Worm (Caenorhabditis elegans) whole organism, L3 larva: Measurements from ENCODE around the gene cpar-1.
A peak's percentile ranks its signal among the peaks of the same experiment; 100 is the strongest.

Source experiments
- R02D3.7 ChIP-seq: fragments of 150-350 bp; optimal IDR thresholded peaks from 2 replicates; lab custom pipeline; 2014; ENCODE audit warnings: missing biosample characterization, missing genetic modification characterization
- ZK546.5 ChIP-seq: sonication (generic microtip); optimal IDR thresholded peaks from 2 replicates; lab custom pipeline; 2017; ENCODE audit warnings: missing biosample characterization, missing genetic modification characterization
- aly-2 ChIP-seq: fragments of 150-350 bp; optimal IDR thresholded peaks from 2 replicates; lab custom pipeline; 2014; ENCODE audit warnings: missing biosample characterization, missing genetic modification characterization
- ama-1 ChIP-seq: fragments of 150-350 bp; optimal IDR thresholded peaks from 2 replicates; lab custom pipeline; 2018
- ceh-28 ChIP-seq: fragments of 150-350 bp; optimal IDR thresholded peaks from 2 replicates; lab custom pipeline; 2014; ENCODE audit warnings: missing biosample characterization, missing genetic modification reagents, missing genetic modification characterization
- ceh-82 ChIP-seq: fragments of 150-350 bp; optimal IDR thresholded peaks from 2 replicates; lab custom pipeline; 2014; ENCODE audit warnings: missing biosample characterization, missing genetic modification characterization
- daf-12 ChIP-seq: fragments of 150-350 bp; optimal IDR thresholded peaks from 2 replicates; lab custom pipeline; 2014; ENCODE audit warnings: missing biosample characterization, missing genetic modification reagents, missing genetic modification characterization
- egl-5 ChIP-seq: fragments of 150-350 bp; optimal IDR thresholded peaks from 2 replicates; lab custom pipeline; 2017; ENCODE audit warnings: missing biosample characterization, missing genetic modification reagents, missing genetic modification characterization, inconsistent platforms
- elt-2 ChIP-seq: sonication (generic microtip); optimal IDR thresholded peaks from 2 replicates; lab custom pipeline; 2016; ENCODE audit warnings: missing genetic modification reagents, mild to moderate bottlenecking, missing genetic modification characterization, missing compliant biosample characterization
- elt-3 ChIP-seq, 3 experiments: fragments of 150-350 bp in 1 of 3; sonication (generic microtip) in 2 of 3; optimal IDR thresholded peaks; 2 replicates in 2 of 3; 4 replicates in 1 of 3; lab custom pipeline; 2014 to 2017; ENCODE audit warnings: missing biosample characterization in 3 of 3, missing genetic modification characterization in 3 of 3
- fkh-10 ChIP-seq: sonication (generic microtip); optimal IDR thresholded peaks from 2 replicates; lab custom pipeline; 2017; ENCODE audit warnings: missing biosample characterization, missing genetic modification reagents, missing genetic modification characterization
- fkh-2 ChIP-seq: fragments of 150-350 bp; optimal IDR thresholded peaks from 2 replicates; lab custom pipeline; 2014; ENCODE audit warnings: missing biosample characterization, missing genetic modification reagents, missing genetic modification characterization
- hmg-11 ChIP-seq: sonication (generic microtip); optimal IDR thresholded peaks from 2 replicates; lab custom pipeline; 2016; ENCODE audit warnings: missing genetic modification characterization, missing compliant biosample characterization
- jun-1 ChIP-seq: fragments of 150-350 bp; optimal IDR thresholded peaks from 2 replicates; lab custom pipeline; 2014; ENCODE audit warnings: missing biosample characterization, missing genetic modification reagents, missing genetic modification characterization
- lin-15B ChIP-seq: fragments of 150-350 bp; optimal IDR thresholded peaks from 2 replicates; lab custom pipeline; 2014; ENCODE audit warnings: missing biosample characterization, missing genetic modification characterization
- lin-39 ChIP-seq: fragments of 150-350 bp; optimal IDR thresholded peaks from 2 replicates; lab custom pipeline; 2018; ENCODE audit warnings: missing biosample characterization, missing genetic modification reagents, missing genetic modification characterization
- mdl-1 ChIP-seq: fragments of 150-350 bp; optimal IDR thresholded peaks from 2 replicates; lab custom pipeline; 2014; ENCODE audit warnings: missing biosample characterization, missing genetic modification characterization
- mml-1 ChIP-seq: fragments of 150-350 bp; sonication (generic microtip); optimal IDR thresholded peaks from 3 replicates; lab custom pipeline; 2014; ENCODE audit warnings: missing biosample characterization, missing genetic modification characterization
- nfya-1 ChIP-seq: sonication (generic microtip); optimal IDR thresholded peaks from 2 replicates; lab custom pipeline; 2017; ENCODE audit warnings: missing genetic modification characterization, mild to moderate bottlenecking, missing compliant biosample characterization, antibody characterized with exemption, moderate library complexity; ENCODE audit not compliant: insufficient read depth
- nhr-11 ChIP-seq: fragments of 150-350 bp; optimal IDR thresholded peaks from 2 replicates; lab custom pipeline; 2014; ENCODE audit warnings: missing biosample characterization, missing genetic modification characterization
- nhr-12 ChIP-seq: fragments of 150-350 bp; optimal IDR thresholded peaks from 2 replicates; lab custom pipeline; 2014; ENCODE audit warnings: missing biosample characterization, missing genetic modification characterization
- nhr-23 ChIP-seq: fragments of 150-350 bp; optimal IDR thresholded peaks from 2 replicates; lab custom pipeline; 2014; ENCODE audit warnings: missing biosample characterization, missing genetic modification reagents, missing genetic modification characterization
- nhr-237 ChIP-seq: fragments of 150-350 bp; optimal IDR thresholded peaks from 2 replicates; lab custom pipeline; 2014; ENCODE audit warnings: missing biosample characterization, missing genetic modification characterization
- nhr-25 ChIP-seq: sonication (generic microtip); optimal IDR thresholded peaks from 2 replicates; lab custom pipeline; 2017; ENCODE audit warnings: missing biosample characterization, missing genetic modification characterization
- nhr-28 ChIP-seq: fragments of 150-350 bp; optimal IDR thresholded peaks from 2 replicates; lab custom pipeline; 2014; ENCODE audit warnings: missing biosample characterization, missing genetic modification characterization
- nhr-43 ChIP-seq: sonication (generic microtip); optimal IDR thresholded peaks from 2 replicates; lab custom pipeline; 2016; ENCODE audit warnings: mild to moderate bottlenecking, missing genetic modification characterization, missing compliant biosample characterization; ENCODE audit not compliant: poor library complexity, severe bottlenecking
- nhr-67 ChIP-seq: fragments of 150-350 bp; optimal IDR thresholded peaks from 2 replicates; lab custom pipeline; 2014; ENCODE audit warnings: missing biosample characterization, missing genetic modification characterization
- nhr-77 ChIP-seq: fragments of 150-350 bp; optimal IDR thresholded peaks from 2 replicates; lab custom pipeline; 2014; ENCODE audit warnings: missing biosample characterization, missing genetic modification characterization
- pha-4 ChIP-seq: fragments of 150-350 bp; optimal IDR thresholded peaks from 2 replicates; lab custom pipeline; 2014; ENCODE audit warnings: missing biosample characterization, missing genetic modification reagents, missing genetic modification characterization
- pqm-1 ChIP-seq: fragments of 150-350 bp; optimal IDR thresholded peaks from 2 replicates; lab custom pipeline; 2017; ENCODE audit warnings: missing biosample characterization, missing genetic modification characterization, inconsistent platforms
- sea-2 ChIP-seq: fragments of 150-350 bp; sonication (generic microtip); optimal IDR thresholded peaks from 4 replicates; lab custom pipeline; 2014; ENCODE audit warnings: missing biosample characterization, missing genetic modification reagents, missing genetic modification characterization
- skn-1 ChIP-seq: fragments of 150-350 bp; optimal IDR thresholded peaks from 2 replicates; lab custom pipeline; 2014; ENCODE audit warnings: missing biosample characterization, missing genetic modification characterization
- snpc-4 ChIP-seq: fragments of 150-350 bp; optimal IDR thresholded peaks from 2 replicates; lab custom pipeline; 2014; ENCODE audit warnings: missing biosample characterization, missing genetic modification characterization
- tbx-2 ChIP-seq: sonication (generic microtip); optimal IDR thresholded peaks from 2 replicates; lab custom pipeline; 2016; ENCODE audit warnings: mild to moderate bottlenecking, missing genetic modification characterization, missing compliant biosample characterization
- unc-39 ChIP-seq: sonication (generic microtip); optimal IDR thresholded peaks from 4 replicates; lab custom pipeline; 2017; ENCODE audit warnings: missing biosample characterization, missing genetic modification characterization
- unc-62 ChIP-seq: fragments of 150-350 bp; sonication (generic microtip); optimal IDR thresholded peaks from 4 replicates; lab custom pipeline; 2014; ENCODE audit warnings: missing biosample characterization, missing genetic modification reagents, missing genetic modification characterization
- zag-1 ChIP-seq: fragments of 150-350 bp; optimal IDR thresholded peaks from 2 replicates; lab custom pipeline; 2014; ENCODE audit warnings: missing biosample characterization, missing genetic modification characterization
- ztf-11 ChIP-seq: fragments of 150-350 bp; optimal IDR thresholded peaks from 2 replicates; lab custom pipeline; 2014; ENCODE audit warnings: missing biosample characterization, missing genetic modification characterization

cpar-1 gene

DNA sequence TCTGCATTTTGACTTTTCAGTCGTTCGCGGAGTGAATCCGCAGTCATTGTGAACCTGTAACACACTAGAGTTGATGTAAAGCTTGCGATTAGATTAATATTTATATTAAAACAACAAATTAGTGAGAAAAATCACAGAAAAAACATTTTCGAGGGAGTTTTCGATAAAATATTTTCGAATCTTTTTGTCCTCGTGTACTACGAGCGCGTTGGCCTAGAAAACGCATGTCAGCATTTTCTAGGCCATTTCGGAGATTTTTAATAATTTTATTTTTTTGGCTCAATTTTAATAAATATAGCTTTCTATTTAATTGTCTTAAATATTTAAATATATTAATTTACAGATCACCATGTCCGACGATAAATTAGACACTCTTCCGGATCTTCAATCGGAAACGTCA lies 31.6 kb downstream of the cpar-1 start, which contains the start of gene B0464.9 (continued):
- TF ChIP-seq nhr-12 (tag; lab: Kevin White, UChicago): no peak

DNA sequence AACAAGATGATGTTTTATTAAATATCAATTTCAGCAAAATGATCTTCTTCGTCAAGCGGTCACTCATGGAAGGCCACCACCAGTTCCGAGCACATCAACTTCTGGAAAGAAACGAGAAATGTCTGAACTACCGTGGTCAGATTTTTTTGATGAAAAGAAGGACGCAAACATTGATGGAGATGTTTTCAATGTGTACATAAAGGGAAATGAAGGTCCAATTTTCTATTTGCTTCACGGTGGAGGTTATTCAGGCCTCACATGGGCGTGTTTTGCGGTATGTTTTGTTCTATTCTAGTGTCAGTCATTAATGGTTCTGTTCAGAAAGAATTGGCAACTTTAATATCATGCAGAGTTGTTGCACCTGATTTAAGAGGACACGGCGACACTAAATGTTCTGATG lies 32.0 kb downstream of the cpar-1 start, which contains the start of gene B0464.6:
B0464.6 (minus strand) TSS at position 101 of the 400 bp plus-strand sequence.
- TF ChIP-seq mdl-1 (no peak), ztf-11 (tag; lab: Kevin White, UChicago) (no peak), nhr-11 (tag; lab: Kevin White, UChicago) (no peak), lin-39 (tag; lab: Kevin White, UChicago) (no peak), nhr-43 (no peak), fkh-10 (GFP tag; lab: Kevin White, UChicago) (no peak), elt-3 (tag; optimal IDR thresholded peaks at IDR 0.05; lab: Kevin White, UChicago) (no peak), nhr-67 (no peak), egl-5 (tag; lab: Kevin White, UChicago) (no peak)

DNA sequence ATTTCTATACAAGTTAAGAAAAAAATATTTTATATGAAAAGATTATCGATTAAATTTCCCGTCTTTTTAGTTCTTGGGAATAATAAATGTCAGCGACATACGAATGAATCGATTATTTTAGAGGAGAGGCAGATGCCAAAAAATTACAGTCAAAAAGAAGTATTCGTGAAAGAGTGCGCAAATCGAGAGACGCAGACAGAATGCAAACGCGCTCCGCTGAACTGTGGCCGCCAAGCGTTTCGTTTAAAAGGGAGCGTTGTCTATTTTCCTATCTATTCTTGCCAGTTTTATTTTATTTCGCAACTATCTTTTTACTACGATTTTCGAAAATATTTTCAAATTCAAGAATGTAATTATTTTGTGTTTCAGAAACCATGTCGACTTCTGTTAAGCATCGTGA lies 33.2 kb downstream of the cpar-1 start, which contains the start of gene baf-1:
baf-1 (plus strand) TSS at position 370 of the 400 bp plus-strand sequence.
- TF ChIP-seq snpc-4 (tag; lab: Kevin White, UChicago) (peak; percentile 51), nhr-43 (peak; percentile 49), nhr-67 (no peak), R02D3.7 (tag; lab: Kevin White, UChicago) (peak; percentile 23), nfya-1 (tag; lab: Kevin White, UChicago) (peak; percentile 70), hmg-11 (peak; percentile 27), nhr-25 (tag; lab: Kevin White, UChicago) (peak; percentile 74), fkh-10 (GFP tag; lab: Kevin White, UChicago) (no peak), nhr-23 (tag; lab: Kevin White, UChicago) (peak; percentile 68), daf-12 (tag; lab: Kevin White, UChicago) (no peak), ceh-28 (tag; lab: Kevin White, UChicago) (peak; percentile 51), skn-1 (peak; percentile 30), lin-39 (tag; lab: Kevin White, UChicago) (peak; percentile 13), pha-4 (peak; percentile 84), elt-2 (peak; percentile 50), tbx-2 (tag; lab: Kevin White, UChicago) (no peak), nhr-77 (no peak), pqm-1 (tag; lab: Kevin White, UChicago) (peak; percentile 16), nhr-11 (tag; lab: Kevin White, UChicago) (no peak), ama-1 (lab: Kevin White, UChicago) (peak; percentile 12), lin-15B (tag; lab: Kevin White, UChicago) (peak; percentile 78), jun-1 (tag; lab: Kevin White, UChicago) (peak; percentile 27)
- TF ChIP-seq, all 47 proteins: peak for 16

DNA sequence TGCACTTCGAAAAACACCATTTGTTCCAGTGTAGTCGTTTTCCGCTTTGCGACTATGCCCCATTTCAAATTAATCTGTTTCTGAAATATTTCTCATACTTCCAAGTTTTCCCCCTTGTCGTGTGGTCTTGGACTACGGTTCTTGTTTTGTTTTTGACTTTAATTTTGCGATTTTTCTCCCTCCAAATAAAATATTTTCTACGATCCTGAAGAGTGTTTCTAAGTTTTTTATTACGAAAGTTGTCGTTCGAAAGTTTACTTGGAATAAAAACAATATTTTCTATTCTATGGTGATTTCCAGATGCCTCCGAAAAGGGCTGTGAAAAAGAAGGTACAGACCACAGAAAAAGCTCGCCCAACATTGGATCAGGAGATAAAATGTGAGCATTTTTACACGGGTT lies 34.0 kb downstream of the cpar-1 start, which contains the start of gene tag-342:
tag-342 (plus strand) TSS at position 301 of the 400 bp plus-strand sequence.
- TF ChIP-seq unc-62 (GFP tag; lab: Kevin White, UChicago) (no peak), mdl-1 (no peak), nhr-11 (tag; lab: Kevin White, UChicago) (no peak), R02D3.7 (tag; lab: Kevin White, UChicago) (no peak), unc-39 (no peak)

DNA sequence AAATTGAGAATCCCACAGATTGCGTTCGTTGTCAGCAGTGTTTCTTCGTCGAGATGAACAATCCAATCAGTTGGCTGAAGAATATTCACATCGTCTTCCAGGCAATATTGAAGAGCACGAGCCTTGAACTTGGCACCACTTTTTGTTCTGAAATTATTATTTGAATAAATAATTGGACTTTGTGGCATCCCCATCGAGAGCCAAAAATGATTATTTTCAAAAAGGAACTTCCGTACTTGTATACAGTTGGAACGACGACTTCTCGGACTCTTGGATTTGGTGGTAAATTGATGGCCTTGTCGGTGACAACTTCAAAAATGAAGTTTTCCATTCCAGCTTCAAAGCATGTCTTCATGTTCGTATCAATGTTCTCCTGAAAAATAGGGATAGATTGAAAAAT lies 38.1 kb downstream of the cpar-1 start:
- no peak for TF ChIP-seq aly-2
- no peak for TF ChIP-seq ama-1 (lab: Kevin White, UChicago)
- no peak for TF ChIP-seq sea-2 (GFP tag; lab: Kevin White, UChicago)
- TF ChIP-seq ZK546.5: no peak
- TF ChIP-seq zag-1 (tag; lab: Kevin White, UChicago): no peak
- no peak for TF ChIP-seq lin-15B (tag; lab: Kevin White, UChicago)
- TF ChIP-seq pha-4: no peak
- no peak for TF ChIP-seq daf-12 (tag; lab: Kevin White, UChicago)
- TF ChIP-seq fkh-2: no peak
- no peak for TF ChIP-seq nhr-23 (tag; lab: Kevin White, UChicago)
- TF ChIP-seq mml-1 (tag; lab: Kevin White, UChicago): no peak
- no peak for TF ChIP-seq nfya-1 (tag; lab: Kevin White, UChicago)
- no peak for TF ChIP-seq skn-1
- TF ChIP-seq ceh-82 (tag; lab: Kevin White, UChicago): no peak
- TF ChIP-seq unc-62 (GFP tag; lab: Kevin White, UChicago): no peak
- TF ChIP-seq nhr-237 (tag; lab: Kevin White, UChicago): no peak
- TF ChIP-seq nhr-28 (tag; lab: Kevin White, UChicago): no peak
- no peak for TF ChIP-seq ztf-11 (tag; lab: Kevin White, UChicago)
- no peak for TF ChIP-seq nhr-11 (tag; lab: Kevin White, UChicago)
